Worm (Caenorhabditis elegans) whole organism, midembryonic: Measurements from ENCODE around the gene twk-18.

Experiments used
- T22C8.4 ChIP-seq: fragments of 200-800 bp; sonication (Bioruptor generic); IDR thresholded peaks from 2 replicates; pipeline ENCODE4 v1.3.6; 2022; ENCODE audit warnings: missing genetic modification characterization, missing compliant biosample characterization
- flt-1 ChIP-seq: fragments of 200-800 bp; sonication (Bioruptor generic); IDR thresholded peaks from 2 replicates; pipeline ENCODE4 v1.3.6; 2022; ENCODE audit warnings: missing genetic modification characterization, missing compliant biosample characterization
- klf-2 ChIP-seq: fragments of 200-800 bp; sonication (Bioruptor generic); conservative IDR thresholded peaks from 2 replicates; pipeline ENCODE4 v1.3.6; 2022; ENCODE audit warnings: missing genetic modification reagents, missing genetic modification characterization, missing compliant biosample characterization
- ref-1 ChIP-seq: fragments of 200-800 bp; sonication (Bioruptor generic); conservative IDR thresholded peaks from 2 replicates; pipeline ENCODE4 v1.3.6; 2022; ENCODE audit warnings: missing genetic modification reagents, missing genetic modification characterization, missing compliant biosample characterization
- ztf-29 ChIP-seq: fragments of 200-800 bp; sonication (Bioruptor generic); IDR thresholded peaks from 2 replicates; pipeline ENCODE4 v1.3.6; 2022; ENCODE audit warnings: missing genetic modification reagents, missing genetic modification characterization, missing compliant biosample characterization

- TF ChIP-seq klf-2 (GFP tag; lab: Robert Waterston, UW) (no peak), ref-1 (GFP tag; lab: Robert Waterston, UW) (no peak), ztf-29 (GFP tag; lab: Robert Waterston, UW) (no peak), flt-1 (GFP tag; lab: Robert Waterston, UW) (no peak), T22C8.4 (GFP tag; lab: Robert Waterston, UW) (no peak)
These were observed 46.4 kb downstream of the twk-18 start, which contains the start of gene nep-22 for ce11 chrX:9034310-9034709.
